Fruit fly (Drosophila melanogaster): ENCODE measurements around the gene CG17380.

DNA sequence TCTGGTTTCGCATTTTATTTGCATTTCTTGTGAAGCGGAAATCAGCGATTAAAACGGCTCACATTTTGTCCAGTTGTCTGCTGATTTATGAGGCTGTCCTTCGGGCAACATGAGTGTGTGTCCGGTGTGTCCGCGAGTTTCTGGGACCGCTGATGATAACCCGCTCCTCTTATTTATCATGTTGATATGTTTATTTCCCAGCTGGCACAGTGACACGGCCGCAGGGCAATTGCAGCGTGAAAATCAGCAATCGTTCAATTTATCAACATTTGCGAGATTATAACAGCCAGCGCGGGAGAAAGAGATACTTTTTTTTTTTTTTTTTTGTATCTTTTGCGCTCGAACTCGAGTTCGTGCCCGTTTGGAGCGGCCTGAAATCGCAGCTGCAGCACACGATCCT, 43.2 kb downstream of the CG17380 start:
- no peak for TF ChIP-seq CG32006 (GFP tag; optimal IDR thresholded peaks at IDR 0.05)
- no peak for TF ChIP-seq CG15336 (GFP tag; IDR thresholded peaks at IDR 0.05)
- no peak for TF ChIP-seq CG6276 (GFP tag; optimal IDR thresholded peaks at IDR 0.05)
